Fruit fly (Drosophila melanogaster): Measurements from ENCODE around the gene CG45049.

Gene CG45049

DNA sequence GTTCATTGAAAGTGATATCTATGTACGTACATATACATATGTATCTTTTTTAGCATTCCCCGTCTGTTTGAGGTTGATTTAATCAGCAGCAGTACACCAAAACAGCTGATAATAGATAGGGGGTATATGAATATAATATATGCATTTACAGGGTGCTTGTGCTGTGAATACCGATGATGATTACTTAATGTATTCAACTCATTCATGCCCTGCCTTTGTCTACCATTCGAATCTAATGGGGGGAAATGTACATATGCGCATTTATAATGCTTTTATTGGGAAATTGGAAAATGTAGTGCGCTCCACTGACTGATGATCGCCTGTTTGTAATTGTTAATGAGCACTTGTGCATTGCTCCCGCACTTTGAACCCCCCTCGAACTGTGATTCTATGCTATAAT, 53.4 kb downstream of the CG45049 start:
- no peak for TF ChIP-seq toe (GFP tag; optimal IDR thresholded peaks at IDR 0.05)
- peak; percentile 2 for TF ChIP-seq CG12768 (GFP tag; optimal IDR thresholded peaks at IDR 0.05)
- no peak for TF ChIP-seq CG7101 (tag; optimal IDR thresholded peaks at IDR 0.05)
- TF ChIP-seq CG5204 (GFP tag; optimal IDR thresholded peaks at IDR 0.05): peak; percentile 37
- TF ChIP-seq pad (GFP tag; optimal IDR thresholded peaks at IDR 0.05): no peak
- no peak for TF ChIP-seq tj (GFP tag; optimal IDR thresholded peaks at IDR 0.05)
- TF ChIP-seq cic (GFP tag; optimal IDR thresholded peaks at IDR 0.05): no peak
- TF ChIP-seq CG7045 (GFP tag; optimal IDR thresholded peaks at IDR 0.05): no peak

- TF ChIP-seq bab1 (GFP tag; optimal IDR thresholded peaks at IDR 0.05): peak; percentile 66
- TF ChIP-seq cnc (optimal IDR thresholded peaks at IDR 0.05): no peak
- TF ChIP-seq CG1620 (GFP tag; optimal IDR thresholded peaks at IDR 0.05): peak; percentile 2
- TF ChIP-seq CG7045 (GFP tag; optimal IDR thresholded peaks at IDR 0.05): peak; percentile 69
- TF ChIP-seq kay (GFP tag; ENCODE audit: borderline replicate concordance): no peak
- no peak for TF ChIP-seq pad (GFP tag; optimal IDR thresholded peaks at IDR 0.05)
- TF ChIP-seq CG12768 (GFP tag; optimal IDR thresholded peaks at IDR 0.05): peak; percentile 80
- TF ChIP-seq CG5204 (GFP tag; optimal IDR thresholded peaks at IDR 0.05): peak; percentile 29
- TF ChIP-seq Mnt (GFP tag; optimal IDR thresholded peaks at IDR 0.05): peak; percentile 61
- peak; percentile 45 for TF ChIP-seq CG14711 (tag; optimal IDR thresholded peaks at IDR 0.05)
- TF ChIP-seq Crg-1 (GFP tag; optimal IDR thresholded peaks at IDR 0.05): no peak
- TF ChIP-seq CG7101 (tag; optimal IDR thresholded peaks at IDR 0.05): peak; percentile 57
- TF ChIP-seq cic (GFP tag; optimal IDR thresholded peaks at IDR 0.05): peak; percentile 91
- peak; percentile 79 for TF ChIP-seq CG33017 (tag; optimal IDR thresholded peaks at IDR 0.05)
- TF ChIP-seq Clk (GFP tag; optimal IDR thresholded peaks at IDR 0.05): peak; percentile 85
- TF ChIP-seq toe (GFP tag; optimal IDR thresholded peaks at IDR 0.05): peak; percentile 78
- TF ChIP-seq ovo (GFP tag; optimal IDR thresholded peaks at IDR 0.05): peak; percentile 53
- TF ChIP-seq CG11617 (GFP tag; optimal IDR thresholded peaks at IDR 0.05): peak; percentile 65
- peak; percentile 66 for TF ChIP-seq tj (GFP tag; optimal IDR thresholded peaks at IDR 0.05)
- peak; percentile 26 for TF ChIP-seq Hr96 (GFP tag; optimal IDR thresholded peaks at IDR 0.05)
These were observed 54.6 kb downstream of the CG45049 start for dm6 chr3R:22781412-22781811.
